Worm (Caenorhabditis elegans) whole organism, L2 larva: ENCODE results near the gene spe-49.

ENCODE experiments used
- F13H6.1 ChIP-seq: sonication (generic microtip); optimal IDR thresholded peaks from 2 replicates; lab custom pipeline; 2016; ENCODE audit warnings: missing genetic modification characterization, missing compliant biosample characterization
- Y55F3AM.14 ChIP-seq: fragments of 200-800 bp; sonication (Bioruptor generic); optimal IDR thresholded peaks from 2 replicates; lab custom pipeline; 2018; ENCODE audit warnings: mild to moderate bottlenecking, missing genetic modification characterization, missing compliant biosample characterization
- ceh-82 ChIP-seq: fragments of 150-350 bp; optimal IDR thresholded peaks from 2 replicates; lab custom pipeline; 2014; ENCODE audit warnings: missing biosample characterization, missing genetic modification characterization
- dmd-4 ChIP-seq: sonication (generic microtip); optimal IDR thresholded peaks from 2 replicates; lab custom pipeline; 2017; ENCODE audit warnings: missing biosample characterization, missing genetic modification characterization
- elt-3 ChIP-seq: sonication (generic microtip); optimal IDR thresholded peaks from 2 replicates; lab custom pipeline; 2017; ENCODE audit warnings: missing biosample characterization, missing genetic modification characterization
- mdl-1 ChIP-seq, 2 experiments: fragments of 150-350 bp in 1 of 2; sonication (generic microtip) in 1 of 2; optimal IDR thresholded peaks; 2 replicates each; lab custom pipeline; 2017; ENCODE audit warnings: missing biosample characterization in 2 of 2, missing genetic modification characterization in 2 of 2
- nhr-12 ChIP-seq: fragments of 150-350 bp; optimal IDR thresholded peaks from 2 replicates; lab custom pipeline; 2014; ENCODE audit warnings: missing biosample characterization, missing genetic modification characterization
- nhr-21 ChIP-seq: fragments of 150-350 bp; optimal IDR thresholded peaks from 2 replicates; lab custom pipeline; 2014; ENCODE audit warnings: missing biosample characterization, missing genetic modification characterization
- nhr-25 ChIP-seq: fragments of 150-350 bp; sonication (generic microtip); optimal IDR thresholded peaks from 3 replicates; lab custom pipeline; 2014; ENCODE audit warnings: missing biosample characterization, missing genetic modification characterization
- nhr-6 ChIP-seq: fragments of 150-350 bp; optimal IDR thresholded peaks from 2 replicates; lab custom pipeline; 2014; ENCODE audit warnings: missing biosample characterization, missing genetic modification characterization
- nhr-77 ChIP-seq: fragments of 150-350 bp; optimal IDR thresholded peaks from 2 replicates; lab custom pipeline; 2014; ENCODE audit warnings: missing biosample characterization, missing genetic modification characterization
- sma-9 ChIP-seq, 2 experiments: fragments of 150-350 bp in 1 of 2; sonication (generic microtip) in 1 of 2; optimal IDR thresholded peaks; 2 replicates each; lab custom pipeline; 2014 to 2016; ENCODE audit warnings: missing genetic modification characterization in 2 of 2, mild to moderate bottlenecking in 1 of 2, missing biosample characterization in 1 of 2, missing compliant biosample characterization in 1 of 2, missing genetic modification reagents in 1 of 2, moderate library complexity in 1 of 2
- unc-55 ChIP-seq: fragments of 150-350 bp; sonication (generic microtip); optimal IDR thresholded peaks from 3 replicates; lab custom pipeline; 2014; ENCODE audit warnings: missing biosample characterization, missing genetic modification reagents, missing genetic modification characterization
- unc-62 ChIP-seq: fragments of 150-350 bp; optimal IDR thresholded peaks from 2 replicates; lab custom pipeline; 2014; ENCODE audit warnings: missing biosample characterization, missing genetic modification reagents, missing genetic modification characterization
- ztf-1 ChIP-seq: fragments of 200-800 bp; sonication (Bioruptor generic); conservative IDR thresholded peaks from 2 replicates; pipeline ENCODE4 v1.3.6; 2022; ENCODE audit warnings: missing genetic modification characterization, missing compliant biosample characterization

The spe-49 gene

ce11 chrV:6326980-6327379, 45.8 kb downstream of the spe-49 start, which contains the start of gene fbxa-202:
Gene fbxa-202, plus strand, starts transcription at chrV:6327280.
- TF ChIP-seq nhr-21 (tag; lab: Kevin White, UChicago), result no peak
- no peak for TF ChIP-seq nhr-77 (tag; lab: Kevin White, UChicago)
- TF ChIP-seq mdl-1 (tag; optimal IDR thresholded peaks at IDR 0.05; lab: Kevin White, UChicago), result no peak
- TF ChIP-seq elt-3, result no peak
- TF ChIP-seq unc-55, result no peak
- TF ChIP-seq, all 48 proteins: peak for 0

DNA sequence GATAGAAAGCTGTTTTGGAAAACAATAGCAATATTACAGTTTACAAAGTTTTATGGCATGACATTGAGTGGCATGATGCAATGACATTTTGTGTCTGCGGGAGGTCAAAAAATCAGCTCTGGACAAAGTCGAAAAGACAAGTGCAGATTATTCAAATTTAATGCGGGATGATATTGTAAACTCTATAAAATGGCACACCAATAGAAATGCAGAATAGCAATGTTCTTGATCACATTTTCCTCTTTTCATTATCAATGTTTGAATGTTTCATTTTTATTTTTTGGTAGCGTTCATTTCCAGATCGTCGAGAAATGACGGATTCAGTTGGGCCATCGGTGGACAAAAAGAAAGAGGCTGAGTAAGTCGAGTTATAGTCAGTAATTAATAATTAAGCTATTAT, 47.7 kb downstream of the spe-49 start, which contains the start of gene T28C12.2:
T28C12.2 (plus strand) TSS at position 301 of the 400 bp plus-strand sequence.
- TF ChIP-seq dmd-4 (tag; lab: Kevin White, UChicago), result no peak
- no peak for TF ChIP-seq nhr-12

- TF ChIP-seq nhr-77 (tag; lab: Kevin White, UChicago) (no peak), nhr-6 (no peak), F13H6.1 (tag; lab: Kevin White, UChicago) (no peak), ceh-82 (tag; lab: Kevin White, UChicago) (no peak), unc-62 (GFP tag; lab: Kevin White, UChicago) (no peak), ztf-1 (GFP tag; lab: Robert Waterston, UW) (no peak), nhr-25 (tag; lab: Kevin White, UChicago) (no peak), Y55F3AM.14 (GFP tag; lab: Kevin White, UChicago) (no peak), sma-9 (GFP tag; optimal IDR thresholded peaks at IDR 0.05; lab: Kevin White, UChicago) (no peak), sma-9 (tag; optimal IDR thresholded peaks at IDR 0.05; lab: Kevin White, UChicago) (no peak)
These were observed 50.4 kb downstream of the spe-49 start, which contains the start of gene T28C12.1 for ce11 chrV:6331607-6332006. Gene T28C12.1, plus strand, starts transcription at chrV:6331907.
